Worm (Caenorhabditis elegans) whole organism, early embryonic: ENCODE measurements around the gene F32D8.4.

Experiments
- aly-1 ChIP-seq: sonication (generic microtip); optimal IDR thresholded peaks from 2 replicates; lab custom pipeline; 2016; ENCODE audit warnings: missing genetic modification characterization, missing compliant biosample characterization
- ama-1 ChIP-seq: fragments of 150-350 bp; optimal IDR thresholded peaks from 2 replicates; lab custom pipeline; 2014
- ceh-13 ChIP-seq: fragments of 200-800 bp; sonication (Bioruptor generic); optimal IDR thresholded peaks from 2 replicates; lab custom pipeline; 2018; ENCODE audit warnings: mild to moderate bottlenecking, missing genetic modification characterization, missing compliant biosample characterization
- flt-1 ChIP-seq: fragments of 200-800 bp; sonication (Bioruptor generic); IDR thresholded peaks from 2 replicates; pipeline ENCODE4 v1.3.6; 2022; ENCODE audit warnings: missing genetic modification characterization, missing compliant biosample characterization
- hnd-1 ChIP-seq: sonication (generic microtip); optimal IDR thresholded peaks from 2 replicates; lab custom pipeline; 2016; ENCODE audit warnings: missing genetic modification characterization, missing compliant biosample characterization
- tra-4 ChIP-seq: sonication (generic microtip); optimal IDR thresholded peaks from 2 replicates; lab custom pipeline; 2017; ENCODE audit warnings: missing genetic modification characterization, missing compliant biosample characterization

DNA sequence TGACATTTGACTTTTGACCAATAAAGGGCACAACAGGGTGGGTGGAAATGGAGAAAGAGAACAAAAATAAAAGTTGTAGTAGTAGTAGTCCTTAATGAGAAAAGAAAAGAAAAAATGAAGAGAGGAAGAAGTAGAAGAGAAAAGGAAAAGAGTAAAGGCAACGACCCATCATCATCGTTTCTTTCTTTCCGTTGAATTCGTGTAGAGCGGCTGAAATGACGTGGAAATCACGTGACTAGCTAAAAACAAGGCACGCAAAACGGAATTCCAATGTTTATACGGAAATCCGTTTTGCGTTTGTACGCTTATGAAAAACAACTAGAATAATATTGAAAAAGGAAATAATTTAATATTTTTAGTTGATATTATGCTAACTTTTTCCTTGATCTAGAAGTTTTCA lies 25.8 kb downstream of the F32D8.4 start:
- no peak for TF ChIP-seq flt-1 (GFP tag; lab: Robert Waterston, UW)
- no peak for TF ChIP-seq ceh-13
- no peak for TF ChIP-seq ama-1 (lab: Kevin White, UChicago)
- TF ChIP-seq hnd-1, result no peak
- no peak for TF ChIP-seq aly-1
- TF ChIP-seq tra-4 (tag; lab: Kevin White, UChicago), result no peak
